Worm (Caenorhabditis elegans): ENCODE measurements around the gene H39E20.1.

ce11 chrX:1394437-1394836, 3.0 kb downstream of the H39E20.1 start:
- no peak for TF ChIP-seq lin-13 (tag; optimal IDR thresholded peaks at IDR 0.05)
- no peak for TF ChIP-seq lsy-2 (tag; optimal IDR thresholded peaks at IDR 0.05)
- TF ChIP-seq nhr-28 (tag; optimal IDR thresholded peaks at IDR 0.05): no peak
- no peak for TF ChIP-seq ceh-43 (GFP tag; optimal IDR thresholded peaks at IDR 0.05)
- TF ChIP-seq unc-39 (tag; optimal IDR thresholded peaks at IDR 0.05): no peak
- no peak for TF ChIP-seq snpc-4 (tag; optimal IDR thresholded peaks at IDR 0.05)
- TF ChIP-seq ztf-11 (tag; optimal IDR thresholded peaks at IDR 0.05): no peak
